Worm (Caenorhabditis elegans) whole organism, late embryonic: ENCODE data around the gene pqn-15.
"Not testable (repeated sequence)": the region's sequence is repeated elsewhere in the genome, so short reads cannot be mapped to it uniquely, and the experiment has no call there.

Source experiments
- C08G9.2 ChIP-seq: sonication (generic microtip); optimal IDR thresholded peaks from 2 replicates; lab custom pipeline; 2016; ENCODE audit warnings: mild to moderate bottlenecking, missing genetic modification characterization, moderate library complexity, missing compliant biosample characterization
- C38D4.7 ChIP-seq: fragments of 200-800 bp; sonication (Bioruptor generic); optimal IDR thresholded peaks from 2 replicates; lab custom pipeline; 2018; ENCODE audit warnings: mild to moderate bottlenecking, missing genetic modification characterization, moderate library complexity, missing compliant biosample characterization
- F13H6.1 ChIP-seq: sonication (generic microtip); optimal IDR thresholded peaks from 2 replicates; lab custom pipeline; 2016; ENCODE audit warnings: missing genetic modification characterization, missing compliant biosample characterization
- K02D7.2 ChIP-seq: sonication (generic microtip); optimal IDR thresholded peaks from 2 replicates; lab custom pipeline; 2017; ENCODE audit warnings: mild to moderate bottlenecking, missing genetic modification characterization, missing compliant biosample characterization
- T23F11.4 ChIP-seq: fragments of 200-800 bp; sonication (Bioruptor generic); optimal IDR thresholded peaks from 2 replicates; lab custom pipeline; 2018; ENCODE audit warnings: mild to moderate bottlenecking, missing genetic modification characterization, missing compliant biosample characterization
- ahr-1 ChIP-seq: sonication (generic microtip); optimal IDR thresholded peaks from 2 replicates; lab custom pipeline; 2016; ENCODE audit warnings: missing genetic modification characterization, missing compliant biosample characterization
- ama-1 ChIP-seq: fragments of 150-350 bp; optimal IDR thresholded peaks from 2 replicates; lab custom pipeline; 2014
- ceh-19 ChIP-seq: fragments of 200-800 bp; sonication (Bioruptor generic); optimal IDR thresholded peaks from 2 replicates; lab custom pipeline; 2018; ENCODE audit warnings: mild to moderate bottlenecking, missing genetic modification characterization, missing compliant biosample characterization
- ceh-45 ChIP-seq: fragments of 200-800 bp; sonication (Bioruptor generic); IDR thresholded peaks from 2 replicates; pipeline ENCODE4 v1.3.6; 2022; ENCODE audit warnings: missing genetic modification reagents, missing genetic modification characterization, missing compliant biosample characterization
- che-1 ChIP-seq: sonication (generic microtip); optimal IDR thresholded peaks from 2 replicates; lab custom pipeline; 2016; ENCODE audit warnings: mild to moderate bottlenecking, missing genetic modification characterization, missing compliant biosample characterization
- dmd-4 ChIP-seq: sonication (generic microtip); optimal IDR thresholded peaks from 2 replicates; lab custom pipeline; 2016; ENCODE audit warnings: borderline replicate concordance, missing genetic modification characterization, missing compliant biosample characterization
- fax-1 ChIP-seq: sonication (generic microtip); optimal IDR thresholded peaks from 2 replicates; lab custom pipeline; 2016; ENCODE audit warnings: missing genotype, missing genetic modification characterization, missing compliant biosample characterization
- fkh-6 ChIP-seq: sonication (generic microtip); optimal IDR thresholded peaks from 2 replicates; lab custom pipeline; 2016; ENCODE audit warnings: missing genetic modification characterization, missing compliant biosample characterization
- gmeb-2 ChIP-seq: sonication (generic microtip); optimal IDR thresholded peaks from 2 replicates; lab custom pipeline; 2016; ENCODE audit warnings: missing genetic modification characterization, inconsistent platforms, missing compliant biosample characterization
- lin-11 ChIP-seq: fragments of 200-800 bp; sonication (Bioruptor generic); optimal IDR thresholded peaks from 2 replicates; lab custom pipeline; 2018; ENCODE audit warnings: mild to moderate bottlenecking, missing genetic modification characterization, missing compliant biosample characterization
- nfya-1 ChIP-seq: sonication (generic microtip); optimal IDR thresholded peaks from 2 replicates; lab custom pipeline; 2017; ENCODE audit warnings: missing genetic modification characterization, mild to moderate bottlenecking, missing compliant biosample characterization, antibody characterized with exemption, moderate library complexity
- nhr-232 ChIP-seq: sonication (generic microtip); optimal IDR thresholded peaks from 2 replicates; lab custom pipeline; 2016; ENCODE audit warnings: missing genetic modification characterization, missing compliant biosample characterization
- odd-2 ChIP-seq: sonication (generic microtip); optimal IDR thresholded peaks from 2 replicates; lab custom pipeline; 2017; ENCODE audit warnings: antibody characterized with exemption, mild to moderate bottlenecking, missing genetic modification characterization, missing compliant biosample characterization
- pax-1 ChIP-seq: fragments of 150-350 bp; optimal IDR thresholded peaks from 2 replicates; lab custom pipeline; 2014; ENCODE audit warnings: missing biosample characterization, missing genetic modification characterization
- pha-2 ChIP-seq: sonication (generic microtip); optimal IDR thresholded peaks from 2 replicates; lab custom pipeline; 2017; ENCODE audit warnings: mild to moderate bottlenecking, missing genetic modification characterization, missing compliant biosample characterization
- rnt-1 ChIP-seq: sonication (generic microtip); optimal IDR thresholded peaks from 2 replicates; lab custom pipeline; 2016; ENCODE audit warnings: missing genetic modification characterization, missing compliant biosample characterization
- sox-2 ChIP-seq: fragments of 200-800 bp; sonication (Bioruptor generic); IDR thresholded peaks from 2 replicates; pipeline ENCODE4 v1.3.6; 2022; ENCODE audit warnings: missing genetic modification reagents, missing genetic modification characterization, missing compliant biosample characterization
- sox-4 ChIP-seq: sonication (generic microtip); optimal IDR thresholded peaks from 2 replicates; lab custom pipeline; 2017; ENCODE audit warnings: mild to moderate bottlenecking, missing genetic modification characterization, inconsistent platforms, missing compliant biosample characterization
- syd-9 ChIP-seq: sonication (generic microtip); optimal IDR thresholded peaks from 2 replicates; lab custom pipeline; 2016; ENCODE audit warnings: mild to moderate bottlenecking, missing genetic modification characterization, moderate library complexity, missing compliant biosample characterization
- tbx-7 ChIP-seq: sonication (generic microtip); optimal IDR thresholded peaks from 2 replicates; lab custom pipeline; 2016; ENCODE audit warnings: missing genotype, missing genetic modification characterization, missing compliant biosample characterization
- unc-42 ChIP-seq: sonication (generic microtip); optimal IDR thresholded peaks from 2 replicates; lab custom pipeline; 2016; ENCODE audit warnings: missing genotype, missing genetic modification characterization, missing compliant biosample characterization
- unc-55 ChIP-seq: sonication (generic microtip); optimal IDR thresholded peaks from 2 replicates; lab custom pipeline; 2017; ENCODE audit warnings: missing biosample characterization, missing genetic modification reagents, missing genetic modification characterization

The pqn-15 gene

DNA sequence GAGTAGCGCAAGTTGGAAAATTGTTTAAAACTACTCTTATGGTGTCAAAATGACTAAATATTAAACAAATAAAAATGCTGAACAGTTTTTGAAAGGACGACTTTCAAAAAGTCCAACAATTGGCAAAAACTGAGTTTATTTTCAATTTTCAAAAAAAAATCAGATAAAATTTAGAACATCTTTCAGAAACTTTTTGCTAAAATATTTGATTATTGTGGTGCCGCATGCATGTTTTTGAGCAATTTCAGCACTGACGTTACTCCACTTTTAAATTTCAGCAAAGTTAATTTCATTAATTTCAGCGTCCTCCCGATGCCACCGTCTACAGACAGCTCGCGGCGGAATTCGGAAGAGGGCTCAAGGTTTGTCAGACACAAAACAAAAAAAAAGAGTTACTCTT is 32.6 kb upstream of the pqn-15 start, which contains the start of gene cst-1:
Gene cst-1 (plus strand): TSS at position 301 of the 400 bp plus-strand sequence.
- TF ChIP-seq C08G9.2 (tag; lab: Kevin White, UChicago); T23F11.4 (GFP tag; lab: Kevin White, UChicago); K02D7.2 (tag; lab: Kevin White, UChicago): not testable (repeated sequence)

DNA sequence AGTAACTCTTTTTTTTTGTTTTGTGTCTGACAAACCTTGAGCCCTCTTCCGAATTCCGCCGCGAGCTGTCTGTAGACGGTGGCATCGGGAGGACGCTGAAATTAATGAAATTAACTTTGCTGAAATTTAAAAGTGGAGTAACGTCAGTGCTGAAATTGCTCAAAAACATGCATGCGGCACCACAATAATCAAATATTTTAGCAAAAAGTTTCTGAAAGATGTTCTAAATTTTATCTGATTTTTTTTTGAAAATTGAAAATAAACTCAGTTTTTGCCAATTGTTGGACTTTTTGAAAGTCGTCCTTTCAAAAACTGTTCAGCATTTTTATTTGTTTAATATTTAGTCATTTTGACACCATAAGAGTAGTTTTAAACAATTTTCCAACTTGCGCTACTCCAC is 29.2 kb upstream of the pqn-15 start, which contains the start of gene cst-2:
Gene cst-2 (minus strand): TSS at position 101 of the 400 bp plus-strand sequence.
- TF ChIP-seq unc-55; dmd-4 (tag; lab: Kevin White, UChicago); T23F11.4 (GFP tag; lab: Kevin White, UChicago): not testable (repeated sequence)

DNA sequence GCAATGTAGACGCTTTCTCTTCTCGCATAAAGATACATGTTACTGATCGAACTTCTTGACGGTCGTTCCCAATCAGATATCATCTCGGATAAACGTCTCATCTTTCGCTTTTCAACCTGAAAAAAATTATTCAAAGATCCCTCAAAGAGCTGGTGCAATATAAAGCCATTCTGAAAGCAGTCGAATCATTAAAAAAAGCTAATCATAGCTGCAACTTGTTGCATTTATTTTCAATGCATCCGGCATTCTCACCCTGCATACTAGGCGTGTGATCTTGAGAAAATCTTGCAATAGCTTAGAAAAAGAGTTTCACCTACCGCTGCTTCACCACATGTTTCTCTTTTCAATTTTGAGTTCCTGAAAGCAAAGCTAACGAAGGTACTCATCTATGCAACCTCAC is 25.5 kb upstream of the pqn-15 start, which contains the start of gene C24A8.6:
Gene C24A8.6 (minus strand): TSS at position 101 of the 400 bp plus-strand sequence.
- TF ChIP-seq ama-1 (lab: Kevin White, UChicago); tbx-7 (tag; lab: Kevin White, UChicago); odd-2 (tag; lab: Kevin White, UChicago): not testable (repeated sequence)

DNA sequence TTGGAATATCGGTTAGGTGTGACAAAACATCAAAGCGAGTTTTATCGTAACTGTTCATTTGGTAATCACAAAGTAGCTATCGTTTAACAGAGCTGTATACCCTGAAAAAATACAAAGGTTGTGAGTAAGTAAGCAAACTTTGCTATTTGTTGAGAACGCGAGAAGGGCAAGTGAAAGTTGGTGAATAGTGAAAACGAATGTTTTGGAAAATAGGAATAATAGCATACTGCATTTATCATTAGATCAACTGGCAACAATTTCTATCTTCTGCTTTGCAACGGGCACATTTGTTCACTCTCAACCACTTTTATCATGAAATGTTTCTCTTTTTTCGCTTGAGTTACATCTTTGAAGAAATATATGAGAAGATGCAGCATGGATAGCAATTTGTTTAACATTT is 22.1 kb upstream of the pqn-15 start, which contains the start of gene C24A8.5:
Gene C24A8.5 (minus strand): TSS at position 101 of the 400 bp plus-strand sequence.
- TF ChIP-seq ceh-45 (GFP tag; lab: Robert Waterston, UW) (no peak), rnt-1 (tag; lab: Kevin White, UChicago) (no peak), che-1 (tag; lab: Kevin White, UChicago) (no peak), pax-1 (tag; lab: Kevin White, UChicago) (no peak)

DNA sequence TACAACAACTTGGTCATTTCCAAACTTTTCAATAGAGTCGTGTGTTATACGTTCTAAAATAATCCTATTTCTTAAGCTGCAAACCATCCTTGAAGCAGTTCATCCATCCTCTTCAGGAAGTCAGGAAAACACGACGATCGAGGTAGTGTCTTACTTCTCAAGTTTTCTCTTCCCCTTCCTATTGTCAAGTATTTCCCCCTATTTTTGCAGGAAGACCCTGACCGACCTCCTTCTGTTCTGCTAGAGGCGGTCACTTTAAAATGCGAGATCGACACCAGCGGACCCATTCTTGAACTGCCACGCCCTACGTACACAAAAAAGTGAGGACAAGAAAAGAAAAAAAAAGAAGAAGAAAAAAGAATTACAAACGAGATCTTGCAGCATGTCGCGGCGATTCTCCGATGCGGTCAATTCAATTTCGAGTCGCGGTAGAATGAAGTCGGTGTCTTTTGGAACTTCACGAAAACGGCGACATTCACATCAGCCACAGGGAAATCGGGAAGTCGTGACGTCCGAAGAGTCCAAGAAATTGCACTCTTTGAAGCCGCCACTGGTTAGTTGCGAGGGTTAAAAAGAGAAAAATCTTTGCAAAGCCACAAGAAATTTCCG is 16.2 kb upstream of the pqn-15 start:
- TF ChIP-seq nfya-1 (tag; lab: Kevin White, UChicago) (no peak), unc-42 (tag; lab: Kevin White, UChicago) (peak; percentile 58)
- TF ChIP-seq, all 69 proteins: peak for 1

DNA sequence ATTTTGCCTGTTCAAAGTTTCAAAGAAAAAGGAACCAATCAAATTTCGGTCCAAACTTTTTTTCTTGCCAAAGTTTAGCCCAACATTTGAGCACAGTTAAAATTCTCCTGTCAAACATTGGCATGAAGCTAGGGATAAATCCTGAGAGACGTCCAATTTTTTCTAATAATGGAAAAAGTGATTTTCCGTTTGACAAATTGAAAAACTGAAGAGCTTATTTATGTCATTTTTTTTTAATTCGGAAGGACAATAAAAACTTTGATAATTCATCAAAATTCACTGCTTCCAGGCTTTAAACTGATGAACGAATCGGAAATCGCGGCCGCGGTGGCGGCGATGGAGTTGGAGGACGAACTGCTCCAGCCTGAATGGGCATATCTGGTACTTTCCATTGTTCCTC is 13.8 kb upstream of the pqn-15 start, which contains the start of gene dop-6:
Gene dop-6 (plus strand): TSS at position 301 of the 400 bp plus-strand sequence.
- no peak for TF ChIP-seq pax-1 (tag; lab: Kevin White, UChicago)
- TF ChIP-seq ahr-1, result no peak
- TF ChIP-seq gmeb-2 (tag; lab: Kevin White, UChicago), result no peak
- no peak for TF ChIP-seq sox-4 (tag; lab: Kevin White, UChicago)
- no peak for TF ChIP-seq pha-2 (tag; lab: Kevin White, UChicago)
- TF ChIP-seq F13H6.1 (tag; lab: Kevin White, UChicago), result no peak
- TF ChIP-seq syd-9, result no peak
- no peak for TF ChIP-seq nhr-232 (tag; lab: Kevin White, UChicago)
- no peak for TF ChIP-seq K02D7.2 (tag; lab: Kevin White, UChicago)
- TF ChIP-seq fax-1, result no peak
- TF ChIP-seq odd-2 (tag; lab: Kevin White, UChicago), result no peak
- no peak for TF ChIP-seq lin-11 (tag; lab: Kevin White, UChicago)
- TF ChIP-seq sox-2, result no peak
- TF ChIP-seq C38D4.7 (GFP tag; lab: Kevin White, UChicago), result no peak
- TF ChIP-seq, all 69 proteins: peak for 0

DNA sequence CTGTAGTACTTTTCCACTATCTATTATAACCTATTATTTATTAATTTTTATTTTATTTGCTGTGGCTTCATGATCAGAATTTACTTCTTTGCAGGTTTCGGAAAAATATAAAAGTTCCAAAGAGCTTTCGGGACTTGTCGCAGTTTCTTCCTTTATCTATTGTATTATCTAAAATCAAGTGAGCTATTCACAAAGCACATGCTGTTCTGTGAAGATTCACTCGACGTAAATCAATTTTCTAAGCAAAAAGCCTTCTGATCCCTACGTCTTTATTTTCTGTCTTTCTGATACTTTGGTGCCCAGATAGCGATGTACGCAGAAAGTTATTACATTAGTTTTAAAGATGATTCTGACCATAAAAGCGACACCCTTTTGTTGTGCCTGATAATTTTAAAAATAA is 10.3 kb upstream of the pqn-15 start:
- TF ChIP-seq rnt-1 (tag; lab: Kevin White, UChicago) (no peak), dmd-4 (tag; lab: Kevin White, UChicago) (no peak), ceh-19 (GFP tag; lab: Kevin White, UChicago) (no peak), fkh-6 (tag; lab: Kevin White, UChicago) (no peak), unc-42 (tag; lab: Kevin White, UChicago) (peak; percentile 36)
